Worm (Caenorhabditis elegans) whole organism, L1 larva: ENCODE data around the gene pot-1.

Experiments
- C16A3.4 ChIP-seq: fragments of 150-350 bp; optimal IDR thresholded peaks from 2 replicates; lab custom pipeline; 2014; ENCODE audit warnings: missing biosample characterization, missing genetic modification characterization
- C34B4.2 ChIP-seq: sonication (generic microtip); optimal IDR thresholded peaks from 2 replicates; lab custom pipeline; 2017; ENCODE audit warnings: mild to moderate bottlenecking, missing genetic modification characterization, missing compliant biosample characterization
- F16B12.6 ChIP-seq: fragments of 150-350 bp; optimal IDR thresholded peaks from 2 replicates; lab custom pipeline; 2014; ENCODE audit warnings: missing biosample characterization, missing genetic modification characterization
- Y116A8C.19 ChIP-seq: sonication (generic microtip); optimal IDR thresholded peaks from 2 replicates; lab custom pipeline; 2016; ENCODE audit warnings: missing compliant biosample characterization, missing genetic modification characterization, borderline replicate concordance
- aha-1 ChIP-seq: fragments of 150-350 bp; optimal IDR thresholded peaks from 2 replicates; lab custom pipeline; 2014; ENCODE audit warnings: missing biosample characterization, missing genetic modification characterization
- aly-2 ChIP-seq: fragments of 150-350 bp; optimal IDR thresholded peaks from 2 replicates; lab custom pipeline; 2014; ENCODE audit warnings: missing biosample characterization, missing genetic modification characterization
- ama-1 ChIP-seq: fragments of 150-350 bp; optimal IDR thresholded peaks from 2 replicates; lab custom pipeline; 2014
- blmp-1 ChIP-seq: fragments of 150-350 bp; optimal IDR thresholded peaks from 2 replicates; lab custom pipeline; 2014; ENCODE audit warnings: missing biosample characterization, missing genetic modification characterization
- ceh-82 ChIP-seq, 3 experiments: fragments of 150-350 bp in 1 of 3; sonication (generic microtip) in 2 of 3; optimal IDR thresholded peaks; 2 replicates each; lab custom pipeline; 2014 to 2017; ENCODE audit warnings: missing biosample characterization in 3 of 3, missing genetic modification characterization in 3 of 3
- ceh-90 ChIP-seq: sonication (generic microtip); optimal IDR thresholded peaks from 2 replicates; lab custom pipeline; 2016; ENCODE audit warnings: missing genetic modification characterization, missing compliant biosample characterization
- ces-1 ChIP-seq: fragments of 150-350 bp; optimal IDR thresholded peaks from 2 replicates; lab custom pipeline; 2014; ENCODE audit warnings: missing biosample characterization, missing genetic modification reagents, missing genetic modification characterization
- dpl-1 ChIP-seq, 3 experiments: fragments of 150-350 bp in 2 of 3; sonication (generic microtip) in 1 of 3; optimal IDR thresholded peaks; 2 replicates each; lab custom pipeline; 2014 to 2017; ENCODE audit warnings: missing biosample characterization in 3 of 3, missing genetic modification characterization in 3 of 3, missing genetic modification reagents in 3 of 3
- dsc-1 ChIP-seq: sonication (generic microtip); optimal IDR thresholded peaks from 2 replicates; lab custom pipeline; 2016; ENCODE audit warnings: mild to moderate bottlenecking, missing genetic modification characterization, missing compliant biosample characterization
- efl-1 ChIP-seq, 4 experiments: fragments of 150-350 bp; optimal IDR thresholded peaks in 3 of 4; peaks in 1 of 4; 1 replicate in 1 of 4; 2 replicates in 3 of 4; lab custom pipeline; 2014; ENCODE audit warnings: missing biosample characterization in 2 of 4, missing genetic modification characterization in 2 of 4, missing genetic modification reagents in 2 of 4
- egl-13 ChIP-seq: sonication (generic microtip); optimal IDR thresholded peaks from 2 replicates; lab custom pipeline; 2016; ENCODE audit warnings: missing genotype, missing genetic modification reagents, missing genetic modification characterization, missing compliant biosample characterization
- elt-2 ChIP-seq: sonication (generic microtip); optimal IDR thresholded peaks from 2 replicates; lab custom pipeline; 2016; ENCODE audit warnings: missing genetic modification characterization, mild to moderate bottlenecking, inconsistent platforms, missing compliant biosample characterization, missing genetic modification reagents
- elt-3 ChIP-seq, 6 experiments: fragments of 150-350 bp in 1 of 6; sonication (generic microtip); optimal IDR thresholded peaks; 2 replicates each; lab custom pipeline; 2017 to 2018; ENCODE audit warnings: missing biosample characterization in 6 of 6, missing genetic modification characterization in 6 of 6, inconsistent platforms in 1 of 6
- ets-5 ChIP-seq: fragments of 200-800 bp; sonication (Bioruptor generic); IDR thresholded peaks from 2 replicates; pipeline ENCODE4 v1.3.6; 2022; ENCODE audit warnings: missing genetic modification characterization, missing compliant biosample characterization
- fkh-10 ChIP-seq: sonication (generic microtip); optimal IDR thresholded peaks from 2 replicates; lab custom pipeline; 2017; ENCODE audit warnings: missing biosample characterization, missing genetic modification reagents, missing genetic modification characterization
- fkh-4 ChIP-seq: sonication (generic microtip); optimal IDR thresholded peaks from 2 replicates; lab custom pipeline; 2016; ENCODE audit warnings: missing compliant biosample characterization, missing genetic modification characterization, borderline replicate concordance
- grh-1 ChIP-seq: fragments of 200-800 bp; sonication (Bioruptor generic); IDR thresholded peaks from 2 replicates; pipeline ENCODE4 v1.3.6; 2022; ENCODE audit warnings: missing genetic modification reagents, missing genetic modification characterization, missing compliant biosample characterization
- hlh-17 ChIP-seq: fragments of 200-800 bp; sonication (Bioruptor generic); optimal IDR thresholded peaks from 2 replicates; lab custom pipeline; 2018; ENCODE audit warnings: missing genetic modification characterization, mild to moderate bottlenecking, missing compliant biosample characterization, moderate library complexity, borderline replicate concordance
- hlh-4 ChIP-seq: sonication (generic microtip); optimal IDR thresholded peaks from 2 replicates; lab custom pipeline; 2016; ENCODE audit warnings: mild to moderate bottlenecking, missing genetic modification characterization, missing compliant biosample characterization
- hpl-2 ChIP-seq: fragments of 150-350 bp; optimal IDR thresholded peaks from 2 replicates; lab custom pipeline; 2014; ENCODE audit warnings: missing biosample characterization, missing genetic modification reagents, missing genetic modification characterization
- irx-1 ChIP-seq: sonication (generic microtip); optimal IDR thresholded peaks from 2 replicates; lab custom pipeline; 2016; ENCODE audit warnings: missing genetic modification characterization, missing compliant biosample characterization
- isw-1 ChIP-seq: fragments of 200-800 bp; sonication (Bioruptor generic); IDR thresholded peaks from 2 replicates; pipeline ENCODE4 v1.3.6; 2022; ENCODE audit warnings: missing genetic modification characterization, missing compliant biosample characterization
- jun-1 ChIP-seq: fragments of 150-350 bp; optimal IDR thresholded peaks from 2 replicates; lab custom pipeline; 2014; ENCODE audit warnings: missing biosample characterization, missing genetic modification reagents, missing genetic modification characterization
- lin-14 ChIP-seq: fragments of 200-800 bp; sonication (Bioruptor generic); optimal IDR thresholded peaks from 2 replicates; lab custom pipeline; 2018; ENCODE audit warnings: mild to moderate bottlenecking, missing genetic modification characterization, moderate library complexity, missing compliant biosample characterization
- lin-15B ChIP-seq: fragments of 150-350 bp; sonication (generic microtip); optimal IDR thresholded peaks from 3 replicates; lab custom pipeline; 2014; ENCODE audit warnings: missing biosample characterization, missing genetic modification characterization
- lin-39 ChIP-seq: fragments of 150-350 bp; optimal IDR thresholded peaks from 2 replicates; lab custom pipeline; 2014; ENCODE audit warnings: missing biosample characterization, missing genetic modification reagents, missing genetic modification characterization
- mdl-1 ChIP-seq, 2 experiments: fragments of 150-350 bp; optimal IDR thresholded peaks; 2 replicates each; lab custom pipeline; 2014 to 2017; ENCODE audit warnings: missing biosample characterization in 2 of 2, missing genetic modification characterization in 2 of 2, inconsistent platforms in 1 of 2
- mef-2 ChIP-seq: fragments of 150-350 bp; optimal IDR thresholded peaks from 2 replicates; lab custom pipeline; 2014; ENCODE audit warnings: missing biosample characterization, missing genetic modification characterization
- mep-1 ChIP-seq: fragments of 150-350 bp; optimal IDR thresholded peaks from 2 replicates; lab custom pipeline; 2014; ENCODE audit warnings: missing biosample characterization, missing genetic modification characterization
- nhr-11 ChIP-seq: fragments of 150-350 bp; optimal IDR thresholded peaks from 2 replicates; lab custom pipeline; 2014; ENCODE audit warnings: missing biosample characterization, missing genetic modification characterization
- nhr-19 ChIP-seq: fragments of 200-800 bp; sonication (Bioruptor generic); conservative IDR thresholded peaks from 2 replicates; pipeline ENCODE4 v1.3.6; 2022; ENCODE audit warnings: missing genetic modification characterization, missing compliant biosample characterization
- nhr-237 ChIP-seq: fragments of 150-350 bp; optimal IDR thresholded peaks from 2 replicates; lab custom pipeline; 2014; ENCODE audit warnings: missing biosample characterization, missing genetic modification characterization
- nhr-28 ChIP-seq: fragments of 150-350 bp; optimal IDR thresholded peaks from 2 replicates; lab custom pipeline; 2014; ENCODE audit warnings: missing biosample characterization, missing genetic modification characterization
- nhr-47 ChIP-seq: sonication (generic microtip); optimal IDR thresholded peaks from 2 replicates; lab custom pipeline; 2016; ENCODE audit warnings: mild to moderate bottlenecking, missing genetic modification characterization, moderate library complexity, missing compliant biosample characterization
- nhr-76 ChIP-seq: sonication (generic microtip); optimal IDR thresholded peaks from 2 replicates; lab custom pipeline; 2017; ENCODE audit warnings: missing biosample characterization, missing genetic modification characterization
- nhr-84 ChIP-seq: sonication (generic microtip); optimal IDR thresholded peaks from 2 replicates; lab custom pipeline; 2017; ENCODE audit warnings: missing biosample characterization, missing genetic modification characterization
- nhr-90 ChIP-seq: sonication (generic microtip); optimal IDR thresholded peaks from 2 replicates; lab custom pipeline; 2016; ENCODE audit warnings: mild to moderate bottlenecking, missing genetic modification characterization, missing compliant biosample characterization; ENCODE audit not compliant: poor library complexity
- pqm-1 ChIP-seq: sonication (generic microtip); optimal IDR thresholded peaks from 3 replicates; lab custom pipeline; 2017; ENCODE audit warnings: missing biosample characterization, missing genetic modification characterization
- snpc-4 ChIP-seq: fragments of 150-350 bp; optimal IDR thresholded peaks from 2 replicates; lab custom pipeline; 2014; ENCODE audit warnings: missing biosample characterization, missing genetic modification characterization
- sup-37 ChIP-seq: fragments of 200-800 bp; sonication (Bioruptor generic); optimal IDR thresholded peaks from 2 replicates; lab custom pipeline; 2018; ENCODE audit warnings: mild to moderate bottlenecking, missing genetic modification characterization, missing compliant biosample characterization
- swsn-7 ChIP-seq: sonication (generic microtip); optimal IDR thresholded peaks from 2 replicates; lab custom pipeline; 2016; ENCODE audit warnings: missing genetic modification characterization, missing compliant biosample characterization
- tbx-2 ChIP-seq: sonication (generic microtip); optimal IDR thresholded peaks from 2 replicates; lab custom pipeline; 2016; ENCODE audit warnings: missing genetic modification characterization, missing compliant biosample characterization
- tlp-1 ChIP-seq: fragments of 150-350 bp; optimal IDR thresholded peaks from 2 replicates; lab custom pipeline; 2014; ENCODE audit warnings: missing biosample characterization, missing genetic modification characterization
- unc-86 ChIP-seq: sonication (generic microtip); optimal IDR thresholded peaks from 2 replicates; lab custom pipeline; 2016; ENCODE audit warnings: missing genetic modification characterization, missing compliant biosample characterization
- unc-98 ChIP-seq: fragments of 200-800 bp; sonication (Bioruptor generic); IDR thresholded peaks from 2 replicates; pipeline ENCODE4 v1.3.6; 2022; ENCODE audit warnings: missing genetic modification characterization, missing compliant biosample characterization
- vab-15 ChIP-seq: sonication (generic microtip); optimal IDR thresholded peaks from 2 replicates; lab custom pipeline; 2017; ENCODE audit warnings: missing genotype, mild to moderate bottlenecking, missing genetic modification characterization, missing compliant biosample characterization
- xbp-1 ChIP-seq: sonication (generic microtip); optimal IDR thresholded peaks from 2 replicates; lab custom pipeline; 2016; ENCODE audit warnings: missing genetic modification characterization, missing compliant biosample characterization
- zip-4 ChIP-seq: fragments of 200-800 bp; sonication (Bioruptor generic); optimal IDR thresholded peaks from 2 replicates; lab custom pipeline; 2018; ENCODE audit warnings: mild to moderate bottlenecking, missing genetic modification characterization, moderate library complexity, missing compliant biosample characterization
- ztf-11 ChIP-seq, 2 experiments: sonication (generic microtip); optimal IDR thresholded peaks; 2 replicates each; lab custom pipeline; 2016 to 2017; ENCODE audit warnings: missing genetic modification characterization in 2 of 2, missing biosample characterization in 1 of 2, missing compliant biosample characterization in 1 of 2

pot-1 gene

ce11 chrIII:7153747-7154238, 20.3 kb upstream of the pot-1 start, which contains the start of gene ogt-1 (continued):
- TF ChIP-seq elt-3 (tag; optimal IDR thresholded peaks at IDR 0.05; lab: Kevin White, UChicago) (peak in 3 of 6 experiments; percentile 18 to 83 (median 78)), egl-13 (tag; lab: Kevin White, UChicago) (peak; percentile 32), sup-37 (no peak), isw-1 (GFP tag; lab: Robert Waterston, UW) (peak; percentile 70), aly-2 (peak; percentile 66), C34B4.2 (tag; lab: Kevin White, UChicago) (no peak), fkh-10 (GFP tag; lab: Kevin White, UChicago) (peak; percentile 61), lin-15B (tag; lab: Kevin White, UChicago) (no peak), nhr-11 (tag; lab: Kevin White, UChicago) (peak; percentile 74), hlh-17 (GFP tag; lab: Kevin White, UChicago) (no peak), nhr-90 (peak; percentile 76), Y116A8C.19 (tag; lab: Kevin White, UChicago) (no peak), ces-1 (GFP tag; lab: Kevin White, UChicago) (no peak), grh-1 (GFP tag; lab: Robert Waterston, UW) (peak; percentile 69), fkh-4 (tag; lab: Kevin White, UChicago) (no peak), vab-15 (tag; lab: Kevin White, UChicago) (no peak), jun-1 (tag; lab: Kevin White, UChicago) (peak; percentile 68), efl-1 (optimal IDR thresholded peaks at IDR 0.05; lab: Kevin White, UChicago) (peak; percentile 83 to 91), efl-1 (GFP tag; optimal IDR thresholded peaks at IDR 0.05 in 1 of 2; lab: Kevin White, UChicago) (peak; percentile 61 to 94), dsc-1 (tag; lab: Kevin White, UChicago) (peak; percentile 33), mdl-1 (tag; optimal IDR thresholded peaks at IDR 0.05; lab: Kevin White, UChicago) (peak in 1 of 2 experiments; percentile 79), F16B12.6 (tag; lab: Kevin White, UChicago) (peak; percentile 40), nhr-47 (tag; lab: Kevin White, UChicago) (peak; percentile 83), unc-98 (no peak), blmp-1 (peak; percentile 69), pqm-1 (no peak), ets-5 (no peak), lin-14 (peak; percentile 97), lin-39 (tag; lab: Kevin White, UChicago) (no peak), hpl-2 (GFP tag; lab: Kevin White, UChicago) (peak; percentile 36), snpc-4 (tag; lab: Kevin White, UChicago) (peak; percentile 76), ztf-11 (tag; optimal IDR thresholded peaks at IDR 0.05; lab: Kevin White, UChicago) (no peak), tbx-2 (tag; lab: Kevin White, UChicago) (peak; percentile 84), unc-86 (tag; lab: Kevin White, UChicago) (peak; percentile 72), nhr-76 (tag; lab: Kevin White, UChicago) (no peak), nhr-84 (tag; lab: Kevin White, UChicago) (no peak), hlh-4 (tag; lab: Kevin White, UChicago) (no peak), tlp-1 (no peak), irx-1 (tag; lab: Kevin White, UChicago) (peak; percentile 62), ama-1 (lab: Kevin White, UChicago) (peak; percentile 84), nhr-237 (tag; lab: Kevin White, UChicago) (peak; percentile 77), elt-2 (tag; lab: Kevin White, UChicago) (peak; percentile 62), ceh-82 (tag; optimal IDR thresholded peaks at IDR 0.05; lab: Kevin White, UChicago) (peak; percentile 57 to 89 (median 87)), nhr-28 (no peak), dpl-1 (GFP tag; optimal IDR thresholded peaks at IDR 0.05; lab: Kevin White, UChicago) (peak; percentile 64 to 70 (median 66)), swsn-7 (tag; lab: Kevin White, UChicago) (peak; percentile 89), mep-1 (tag; lab: Kevin White, UChicago) (peak; percentile 93), C16A3.4 (tag; lab: Kevin White, UChicago) (peak; percentile 69), aha-1 (no peak), xbp-1 (tag; lab: Kevin White, UChicago) (peak; percentile 80), mef-2 (peak; percentile 65), ceh-90 (no peak), nhr-19 (peak; percentile 86), zip-4 (no peak)
